Worm (Caenorhabditis elegans) whole organism, late embryonic: ENCODE measurements around the gene Y25C1A.8.

Source experiments
- K02D7.2 ChIP-seq: sonication (generic microtip); optimal IDR thresholded peaks from 2 replicates; lab custom pipeline; 2017; ENCODE audit warnings: mild to moderate bottlenecking, missing genetic modification characterization, missing compliant biosample characterization
- T23F11.4 ChIP-seq: fragments of 200-800 bp; sonication (Bioruptor generic); optimal IDR thresholded peaks from 2 replicates; lab custom pipeline; 2018; ENCODE audit warnings: mild to moderate bottlenecking, missing genetic modification characterization, missing compliant biosample characterization
- ama-1 ChIP-seq: fragments of 150-350 bp; optimal IDR thresholded peaks from 2 replicates; lab custom pipeline; 2014
- ceh-14 ChIP-seq: sonication (generic microtip); optimal IDR thresholded peaks from 2 replicates; lab custom pipeline; 2016; ENCODE audit warnings: missing genotype, missing genetic modification characterization, missing compliant biosample characterization
- ceh-18 ChIP-seq: sonication (generic microtip); optimal IDR thresholded peaks from 2 replicates; lab custom pipeline; 2016; ENCODE audit warnings: missing genetic modification characterization, missing compliant biosample characterization
- ceh-19 ChIP-seq: fragments of 200-800 bp; sonication (Bioruptor generic); optimal IDR thresholded peaks from 2 replicates; lab custom pipeline; 2018; ENCODE audit warnings: mild to moderate bottlenecking, missing genetic modification characterization, missing compliant biosample characterization
- ceh-30 ChIP-seq: fragments of 150-350 bp; optimal IDR thresholded peaks from 2 replicates; lab custom pipeline; 2014; ENCODE audit warnings: missing biosample characterization, missing genetic modification characterization
- ceh-6 ChIP-seq: fragments of 200-800 bp; sonication (Bioruptor generic); optimal IDR thresholded peaks from 2 replicates; lab custom pipeline; 2018; ENCODE audit warnings: mild to moderate bottlenecking, missing genetic modification characterization, missing compliant biosample characterization
- che-1 ChIP-seq: sonication (generic microtip); optimal IDR thresholded peaks from 2 replicates; lab custom pipeline; 2016; ENCODE audit warnings: mild to moderate bottlenecking, missing genetic modification characterization, missing compliant biosample characterization
- dmd-4 ChIP-seq: sonication (generic microtip); optimal IDR thresholded peaks from 2 replicates; lab custom pipeline; 2016; ENCODE audit warnings: borderline replicate concordance, missing genetic modification characterization, missing compliant biosample characterization
- elt-4 ChIP-seq: sonication (generic microtip); optimal IDR thresholded peaks from 2 replicates; lab custom pipeline; 2016; ENCODE audit warnings: missing genetic modification characterization, missing compliant biosample characterization
- fax-1 ChIP-seq: sonication (generic microtip); optimal IDR thresholded peaks from 2 replicates; lab custom pipeline; 2016; ENCODE audit warnings: missing genotype, missing genetic modification characterization, missing compliant biosample characterization
- fkh-6 ChIP-seq: sonication (generic microtip); optimal IDR thresholded peaks from 2 replicates; lab custom pipeline; 2016; ENCODE audit warnings: missing genetic modification characterization, missing compliant biosample characterization
- hlh-30 ChIP-seq: sonication (generic microtip); optimal IDR thresholded peaks from 2 replicates; lab custom pipeline; 2017; ENCODE audit warnings: antibody characterized with exemption, missing genetic modification characterization, missing compliant biosample characterization; ENCODE audit not compliant: insufficient read depth
- hlh-6 ChIP-seq: sonication (generic microtip); optimal IDR thresholded peaks from 2 replicates; lab custom pipeline; 2016; ENCODE audit warnings: missing genotype, missing genetic modification characterization, missing compliant biosample characterization
- lin-11 ChIP-seq: fragments of 200-800 bp; sonication (Bioruptor generic); optimal IDR thresholded peaks from 2 replicates; lab custom pipeline; 2018; ENCODE audit warnings: mild to moderate bottlenecking, missing genetic modification characterization, missing compliant biosample characterization
- madf-2 ChIP-seq: sonication (generic microtip); optimal IDR thresholded peaks from 2 replicates; lab custom pipeline; 2017; ENCODE audit warnings: missing genetic modification characterization, missing compliant biosample characterization
- mec-3 ChIP-seq: sonication (generic microtip); optimal IDR thresholded peaks from 2 replicates; lab custom pipeline; 2016; ENCODE audit warnings: borderline replicate concordance, missing genetic modification characterization, missing compliant biosample characterization
- nfya-1 ChIP-seq: sonication (generic microtip); optimal IDR thresholded peaks from 2 replicates; lab custom pipeline; 2017; ENCODE audit warnings: missing genetic modification characterization, mild to moderate bottlenecking, missing compliant biosample characterization, antibody characterized with exemption, moderate library complexity
- nhr-232 ChIP-seq: sonication (generic microtip); optimal IDR thresholded peaks from 2 replicates; lab custom pipeline; 2016; ENCODE audit warnings: missing genetic modification characterization, missing compliant biosample characterization
- odd-2 ChIP-seq: sonication (generic microtip); optimal IDR thresholded peaks from 2 replicates; lab custom pipeline; 2017; ENCODE audit warnings: antibody characterized with exemption, mild to moderate bottlenecking, missing genetic modification characterization, missing compliant biosample characterization
- pag-3 ChIP-seq: sonication (generic microtip); optimal IDR thresholded peaks from 2 replicates; lab custom pipeline; 2016; ENCODE audit warnings: missing compliant biosample characterization, missing genetic modification characterization, borderline replicate concordance
- pat-9 ChIP-seq: fragments of 200-800 bp; sonication (Bioruptor generic); optimal IDR thresholded peaks from 2 replicates; lab custom pipeline; 2018; ENCODE audit warnings: mild to moderate bottlenecking, missing genetic modification characterization, moderate library complexity, missing compliant biosample characterization
- pha-2 ChIP-seq: sonication (generic microtip); optimal IDR thresholded peaks from 2 replicates; lab custom pipeline; 2017; ENCODE audit warnings: mild to moderate bottlenecking, missing genetic modification characterization, missing compliant biosample characterization
- pha-4 ChIP-seq: fragments of 150-350 bp; optimal IDR thresholded peaks from 2 replicates; lab custom pipeline; 2018; ENCODE audit warnings: missing biosample characterization, missing genetic modification reagents, missing genetic modification characterization
- ref-2 ChIP-seq: sonication (generic microtip); optimal IDR thresholded peaks from 2 replicates; lab custom pipeline; 2016; ENCODE audit warnings: missing genetic modification characterization, missing compliant biosample characterization
- rnt-1 ChIP-seq: sonication (generic microtip); optimal IDR thresholded peaks from 2 replicates; lab custom pipeline; 2016; ENCODE audit warnings: missing genetic modification characterization, missing compliant biosample characterization
- sdc-2 ChIP-seq: sonication (generic microtip); optimal IDR thresholded peaks from 2 replicates; lab custom pipeline; 2016; ENCODE audit warnings: missing genotype, missing genetic modification characterization, missing compliant biosample characterization
- sox-2 ChIP-seq: fragments of 200-800 bp; sonication (Bioruptor generic); IDR thresholded peaks from 2 replicates; pipeline ENCODE4 v1.3.6; 2022; ENCODE audit warnings: missing genetic modification reagents, missing genetic modification characterization, missing compliant biosample characterization
- sox-4 ChIP-seq: sonication (generic microtip); optimal IDR thresholded peaks from 2 replicates; lab custom pipeline; 2017; ENCODE audit warnings: mild to moderate bottlenecking, missing genetic modification characterization, inconsistent platforms, missing compliant biosample characterization
- unc-3 ChIP-seq, 2 experiments: fragments of 200-800 bp in 1 of 2; sonication (Bioruptor generic) in 1 of 2; sonication (generic microtip) in 1 of 2; conservative IDR thresholded peaks in 1 of 2; optimal IDR thresholded peaks in 1 of 2; 2 replicates each; pipeline versions ENCODE4 v1.3.6 to Lab custom; 2016 to 2022; ENCODE audit warnings: missing compliant biosample characterization in 2 of 2, missing genetic modification characterization in 2 of 2, missing genetic modification reagents in 1 of 2
- unc-86 ChIP-seq: sonication (generic microtip); optimal IDR thresholded peaks from 2 replicates; lab custom pipeline; 2016; ENCODE audit warnings: missing genetic modification characterization, missing compliant biosample characterization
- ztf-16 ChIP-seq: sonication (generic microtip); optimal IDR thresholded peaks from 2 replicates; lab custom pipeline; 2017; ENCODE audit warnings: missing genetic modification characterization, missing compliant biosample characterization

Y25C1A.8 gene

ce11 chrII:3113289-3113688 is 36.5 kb upstream of the Y25C1A.8 start:
- TF ChIP-seq fax-1 (tag; lab: Kevin White, UChicago) = no peak
- TF ChIP-seq nfya-1 = no peak
- TF ChIP-seq unc-86 (tag; lab: Kevin White, UChicago) = no peak
- no peak for TF ChIP-seq pag-3 (tag; lab: Kevin White, UChicago)
- TF ChIP-seq che-1 (tag; lab: Kevin White, UChicago) = no peak
- TF ChIP-seq K02D7.2 (tag; lab: Kevin White, UChicago) = no peak
- no peak for TF ChIP-seq odd-2 (tag; lab: Kevin White, UChicago)
- no peak for TF ChIP-seq unc-3 (GFP tag; conservative IDR thresholded peaks at IDR 0.05; lab: Robert Waterston, UW)
- no peak for TF ChIP-seq unc-3 (tag; optimal IDR thresholded peaks at IDR 0.05; lab: Kevin White, UChicago)
- TF ChIP-seq ceh-19 = no peak
- no peak for TF ChIP-seq lin-11 (tag; lab: Kevin White, UChicago)
- no peak for TF ChIP-seq T23F11.4 (GFP tag; lab: Kevin White, UChicago)
- TF ChIP-seq elt-4 (tag; lab: Kevin White, UChicago) = no peak
- TF ChIP-seq hlh-6 = no peak
- TF ChIP-seq pha-2 (tag; lab: Kevin White, UChicago) = no peak
- no peak for TF ChIP-seq mec-3 (tag; lab: Kevin White, UChicago)
- TF ChIP-seq hlh-30 = no peak
- no peak for TF ChIP-seq nhr-232 (tag; lab: Kevin White, UChicago)
- TF ChIP-seq ama-1 (lab: Kevin White, UChicago) = no peak
- TF ChIP-seq ceh-30 (tag; lab: Kevin White, UChicago) = no peak
- TF ChIP-seq dmd-4 (tag; lab: Kevin White, UChicago) = no peak
- TF ChIP-seq, all 69 proteins: peak for 0

ce11 chrII:3112313-3112712 is 35.6 kb upstream of the Y25C1A.8 start, which contains the start of gene Y25C1A.2:
Y25C1A.2 (plus strand) TSS chrII:3112613.
- TF ChIP-seq sdc-2 (tag; lab: Kevin White, UChicago) = no peak

ce11 chrII:3111147-3111546 is 34.4 kb upstream of the Y25C1A.8 start, which contains the start of gene Y25C1A.13:
Y25C1A.13 (minus strand) TSS chrII:3111247.
- TF ChIP-seq K02D7.2 (tag; lab: Kevin White, UChicago) (no peak), sox-4 (tag; lab: Kevin White, UChicago) (no peak), fax-1 (tag; lab: Kevin White, UChicago) (no peak), hlh-30 (no peak), ztf-16 (no peak), fkh-6 (tag; lab: Kevin White, UChicago) (no peak)

- TF ChIP-seq pha-2 (tag; lab: Kevin White, UChicago) = no peak
- no peak for TF ChIP-seq madf-2 (tag; lab: Kevin White, UChicago)
- no peak for TF ChIP-seq ceh-6 (GFP tag; lab: Kevin White, UChicago)
- no peak for TF ChIP-seq ceh-18 (tag; lab: Kevin White, UChicago)
Measured at ce11 chrII:3110099-3110498, 33.3 kb upstream of the Y25C1A.8 start.

ce11 chrII:3109533-3109932 is 32.8 kb upstream of the Y25C1A.8 start:
- TF ChIP-seq ceh-14 (tag; lab: Kevin White, UChicago) = no peak
- no peak for TF ChIP-seq pat-9
- TF ChIP-seq ref-2 (tag; lab: Kevin White, UChicago) = no peak
- no peak for TF ChIP-seq K02D7.2 (tag; lab: Kevin White, UChicago)
- no peak for TF ChIP-seq pha-4 (tag; lab: Kevin White, UChicago)
- no peak for TF ChIP-seq fkh-6 (tag; lab: Kevin White, UChicago)
- TF ChIP-seq sox-2 (GFP tag; lab: Robert Waterston, UW) = no peak
- TF ChIP-seq rnt-1 = no peak
- TF ChIP-seq ztf-16 = no peak
- TF ChIP-seq che-1 (tag; lab: Kevin White, UChicago) = no peak
- TF ChIP-seq, all 69 proteins: peak for 0
